Fruit fly (Drosophila melanogaster) Kc167 (cell line): ENCODE data around the gene Prp16.

Experiments
- Myc ChIP-seq: fragments of >200 bp; optimal IDR thresholded peaks from 2 replicates; lab custom pipeline; 2017; ENCODE audit warnings: missing external identifiers
- Sin3A ChIP-seq: fragments of >200 bp; optimal IDR thresholded peaks from 2 replicates; lab custom pipeline; 2018; ENCODE audit warnings: missing external identifiers
- h ChIP-seq: fragments of >200 bp; optimal IDR thresholded peaks from 3 replicates; lab custom pipeline; 2018; ENCODE audit warnings: missing external identifiers
- insv ChIP-seq: fragments of >200 bp; optimal IDR thresholded peaks from 3 replicates; lab custom pipeline; 2018; ENCODE audit warnings: missing external identifiers
- psq ChIP-seq: fragments of >200 bp; optimal IDR thresholded peaks from 2 replicates; lab custom pipeline; 2017; ENCODE audit warnings: missing external identifiers
- ttk ChIP-seq: sonication (Bioruptor generic); optimal IDR thresholded peaks from 2 replicates; lab custom pipeline; 2017; ENCODE audit warnings: missing external identifiers

Prp16 gene

DNA sequence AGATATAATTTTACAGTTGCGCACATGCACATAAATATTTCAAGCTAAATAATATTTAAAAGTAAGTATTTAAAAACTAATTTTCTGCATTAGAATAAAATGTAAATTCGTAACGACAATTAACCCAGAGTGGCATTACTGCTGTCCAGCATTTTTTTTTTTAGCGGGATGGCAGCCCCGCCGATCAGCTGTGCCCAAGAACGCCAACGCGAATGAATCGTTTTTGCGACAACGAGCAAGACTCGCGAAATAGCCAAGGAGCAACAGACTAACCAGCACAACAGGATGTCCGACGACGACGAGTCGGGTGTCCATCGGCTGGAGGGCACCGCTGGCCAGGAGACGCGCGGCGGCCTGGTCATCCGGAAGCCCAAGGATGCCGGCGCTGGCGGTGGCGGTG lies at the start of gene Prp16:
TSS of gene Prp16 (plus strand) at position 185 of the 400 bp plus-strand sequence.
- no peak for TF ChIP-seq ttk
- TF ChIP-seq Sin3A (lab: Kevin White, UChicago), result no peak
- TF ChIP-seq psq (lab: Kevin White, UChicago), result no peak
- no peak for TF ChIP-seq insv
- no peak for TF ChIP-seq Myc
- no peak for TF ChIP-seq h (lab: Kevin White, UChicago)

- TF ChIP-seq insv (no peak), h (lab: Kevin White, UChicago) (no peak), Sin3A (lab: Kevin White, UChicago) (no peak), Myc (no peak), ttk (no peak), psq (lab: Kevin White, UChicago) (no peak)
These were observed 49.3 kb upstream of the Prp16 start, which contains the start of gene CG12479 for dm6 chrX:14151906-14152305. CG12479 (minus strand) TSS chrX:14152006.

dm6 chrX:14153689-14154088 lies 47.5 kb upstream of the Prp16 start:
- TF ChIP-seq Sin3A (lab: Kevin White, UChicago) (no peak), psq (lab: Kevin White, UChicago) (no peak), h (lab: Kevin White, UChicago) (no peak), Myc (no peak), insv (no peak), ttk (no peak)

DNA sequence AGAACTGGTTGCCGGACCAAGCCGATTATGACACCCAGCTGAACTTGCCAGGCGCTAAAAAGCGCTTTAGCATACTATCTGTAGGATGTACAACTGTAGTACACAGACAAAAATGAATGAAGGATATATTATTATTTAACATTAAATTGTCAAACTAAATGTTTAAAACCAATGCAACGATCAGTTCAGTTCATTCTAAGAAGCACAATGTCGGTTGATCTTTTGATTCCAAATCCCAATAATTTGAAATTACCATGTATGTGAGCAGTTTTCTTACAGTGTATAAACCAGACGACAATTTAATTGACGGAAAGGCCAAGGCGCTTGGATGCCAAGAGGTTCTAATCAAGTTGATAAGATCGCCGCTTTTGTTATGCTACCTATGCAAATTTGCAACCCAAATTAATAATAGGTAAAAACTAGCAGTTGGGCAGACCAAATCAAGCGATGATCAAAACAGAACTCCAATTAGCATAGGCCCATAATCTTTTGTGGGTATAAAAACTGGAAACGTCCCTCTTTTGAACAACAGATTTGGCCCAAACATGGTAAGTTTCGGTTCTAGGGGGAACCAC lies 32.0 kb upstream of the Prp16 start, which contains the start of gene CG12480:
TSS of gene CG12480 (plus strand) at position 525 of the 575 bp plus-strand sequence.
- TF ChIP-seq Myc, result no peak
- no peak for TF ChIP-seq ttk
- no peak for TF ChIP-seq h (lab: Kevin White, UChicago)
- no peak for TF ChIP-seq insv
- TF ChIP-seq psq (lab: Kevin White, UChicago), result no peak

DNA sequence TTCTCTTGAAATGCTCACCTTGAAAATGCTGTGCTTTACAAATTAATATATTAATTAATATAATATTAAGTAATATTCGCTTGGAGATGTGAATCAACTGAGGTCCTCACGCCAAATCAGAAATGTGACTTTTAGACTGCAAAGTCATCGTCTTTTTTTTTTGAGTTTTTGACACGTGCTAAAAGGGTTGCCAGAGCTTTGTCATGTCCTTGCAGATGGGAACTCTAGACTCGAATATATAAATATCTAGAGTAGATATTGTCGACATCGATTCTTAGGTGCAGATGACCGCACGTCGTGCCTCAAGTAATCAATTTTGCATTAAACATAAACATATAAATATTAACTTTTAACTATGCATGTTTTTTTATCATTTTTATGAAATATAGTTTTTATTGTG lies 28.6 kb upstream of the Prp16 start, which contains the start of gene betaNACtes1:
TSS of gene betaNACtes1 (minus strand) at position 101 of the 400 bp plus-strand sequence.
- TF ChIP-seq insv (no peak), psq (lab: Kevin White, UChicago) (no peak), Myc (no peak), h (lab: Kevin White, UChicago) (no peak), ttk (no peak), Sin3A (lab: Kevin White, UChicago) (no peak)

DNA sequence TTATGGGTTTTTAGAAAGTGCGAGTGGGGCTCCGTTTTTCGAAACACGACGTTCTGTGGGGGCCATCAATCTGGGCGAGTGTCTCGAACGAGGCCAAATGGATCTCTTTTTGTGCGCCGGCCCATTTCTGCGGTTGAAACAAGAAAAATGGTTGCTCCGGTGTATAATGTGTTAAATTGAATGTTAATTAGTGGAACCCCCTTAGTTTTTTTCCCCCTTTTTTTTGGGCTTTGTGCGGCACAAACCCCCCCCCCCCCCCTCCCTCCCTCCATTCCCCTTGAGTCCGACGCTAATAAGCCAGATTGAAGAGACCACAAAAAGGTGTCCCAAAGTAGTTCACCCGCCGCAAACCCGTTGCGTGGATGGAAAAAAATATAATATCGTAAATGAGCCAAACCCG lies 27.5 kb upstream of the Prp16 start:
- no peak for TF ChIP-seq Sin3A (lab: Kevin White, UChicago)
- TF ChIP-seq Myc, result no peak
- TF ChIP-seq h (lab: Kevin White, UChicago), result no peak
- TF ChIP-seq ttk, result no peak
- TF ChIP-seq insv, result no peak

DNA sequence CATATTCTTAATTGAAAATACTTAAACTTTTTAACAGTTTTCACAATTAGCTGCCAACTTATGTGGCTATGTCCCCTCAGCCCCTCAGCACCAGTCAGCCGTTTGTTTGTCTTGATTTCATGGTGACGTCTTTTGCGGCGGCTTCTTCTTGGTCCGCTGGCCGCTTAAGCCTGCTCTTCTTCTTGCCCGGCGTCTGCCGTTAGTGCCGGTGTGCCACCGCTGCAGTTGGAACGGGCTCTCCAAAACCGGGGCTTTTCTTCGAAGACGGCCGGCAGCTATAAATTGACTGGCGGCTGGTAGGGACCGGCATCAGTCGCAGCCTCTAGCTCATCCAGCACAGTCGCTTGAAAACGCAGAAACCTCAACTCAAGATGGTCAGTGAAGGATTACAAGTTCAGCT lies 26.7 kb upstream of the Prp16 start, which contains the start of gene CG1368:
TSS of gene CG1368 (plus strand) at position 301 of the 400 bp plus-strand sequence.
- TF ChIP-seq insv (no peak), ttk (no peak), h (lab: Kevin White, UChicago) (no peak), psq (lab: Kevin White, UChicago) (no peak), Myc (no peak), Sin3A (lab: Kevin White, UChicago) (no peak)

DNA sequence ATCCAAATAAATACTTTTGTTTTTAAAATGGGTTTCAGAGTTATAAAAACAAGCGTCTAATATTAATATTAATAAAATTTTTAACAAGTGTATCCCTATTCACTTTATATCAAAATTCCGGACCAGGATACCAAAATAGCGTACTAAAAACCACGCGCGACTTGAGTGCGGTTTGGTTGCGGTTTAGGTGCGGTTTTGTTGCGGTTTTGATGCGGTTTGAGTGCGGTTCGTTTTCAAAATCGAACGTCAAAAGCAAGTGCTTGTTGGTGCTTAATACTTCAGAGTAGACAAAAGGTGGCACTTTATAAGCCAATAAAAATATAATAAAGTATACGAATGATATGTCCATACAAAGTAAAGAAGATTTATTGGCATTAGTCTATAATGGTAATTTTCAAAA lies 25.5 kb upstream of the Prp16 start:
- TF ChIP-seq Myc (no peak), h (lab: Kevin White, UChicago) (no peak), ttk (no peak), insv (no peak), psq (lab: Kevin White, UChicago) (no peak), Sin3A (lab: Kevin White, UChicago) (no peak)

DNA sequence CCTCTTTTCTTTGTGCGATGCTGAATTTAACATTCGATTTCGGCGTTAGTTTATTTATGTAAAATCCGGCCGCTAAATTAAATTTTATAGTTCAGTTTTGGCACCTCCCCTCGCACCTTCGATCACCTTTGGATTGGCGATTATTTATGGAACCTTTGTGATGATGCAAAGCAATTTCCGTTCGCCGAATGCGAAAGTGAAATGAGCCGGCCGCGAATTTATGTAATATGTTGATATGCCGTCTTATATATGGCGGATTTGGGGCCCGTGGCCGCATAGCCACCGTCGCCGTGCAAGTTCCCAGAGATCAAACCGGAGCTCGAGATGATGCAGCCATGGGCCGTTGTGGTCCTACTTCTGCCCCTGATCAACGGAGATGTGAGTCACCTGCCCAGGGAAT lies 24.5 kb upstream of the Prp16 start, which contains the start of gene CG11581:
TSS of gene CG11581 (plus strand) at position 301 of the 400 bp plus-strand sequence.
- TF ChIP-seq psq (lab: Kevin White, UChicago) (no peak), ttk (no peak), h (lab: Kevin White, UChicago) (no peak)

DNA sequence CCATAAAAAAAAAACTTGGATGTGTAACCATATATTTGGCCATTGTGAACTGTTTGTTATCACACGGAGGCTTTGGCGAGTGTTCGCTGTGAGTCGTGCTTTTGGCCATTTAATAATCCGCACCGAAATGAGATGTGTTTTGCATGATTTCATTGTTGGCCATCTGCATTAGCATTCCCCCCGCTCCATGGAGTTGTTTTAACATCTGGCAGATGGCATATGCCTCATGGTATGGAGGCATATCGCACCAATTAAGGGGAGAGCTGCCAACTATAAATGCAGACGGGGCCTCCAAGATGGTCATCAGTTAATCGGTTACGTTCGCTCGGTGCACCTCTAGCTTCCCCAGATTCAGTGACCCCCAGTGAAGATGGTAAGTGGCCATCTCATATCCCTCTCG lies 20.4 kb upstream of the Prp16 start, which contains the start of gene CG11584:
TSS of gene CG11584 (plus strand) at position 301 of the 400 bp plus-strand sequence.
- TF ChIP-seq h (lab: Kevin White, UChicago) (no peak), ttk (no peak), psq (lab: Kevin White, UChicago) (no peak), Myc (no peak), Sin3A (lab: Kevin White, UChicago) (no peak), insv (no peak)

DNA sequence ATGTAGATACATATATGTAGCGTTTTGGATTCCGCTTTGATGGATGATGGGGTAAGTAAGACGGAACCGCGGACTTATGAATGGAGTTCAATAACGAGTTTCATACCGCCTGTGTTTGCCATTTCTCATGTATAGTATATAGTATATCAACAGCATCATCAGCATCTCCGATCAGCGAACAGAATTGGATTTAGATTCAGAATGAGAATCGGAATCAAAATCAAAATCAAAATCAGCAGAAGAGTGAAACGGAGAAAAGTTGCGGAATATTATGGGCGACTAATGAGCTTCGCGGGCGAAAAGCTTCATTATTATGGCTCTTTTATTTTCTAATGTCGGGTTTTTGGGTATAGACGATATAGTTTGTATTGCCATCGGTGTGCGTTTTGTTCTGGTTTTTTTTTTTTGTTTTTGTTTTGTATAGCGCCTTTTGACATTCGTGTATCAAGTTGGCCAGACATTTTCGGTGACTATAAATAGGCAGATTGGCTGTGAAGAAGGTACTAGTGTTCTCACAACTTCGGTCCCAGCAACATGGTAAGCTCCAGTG lies 17.0 kb upstream of the Prp16 start, which contains the start of gene CG32603:
TSS of gene CG32603 (plus strand) at position 500 of the 550 bp plus-strand sequence.
- TF ChIP-seq Myc, result no peak
- TF ChIP-seq h (lab: Kevin White, UChicago), result no peak
- TF ChIP-seq psq (lab: Kevin White, UChicago), result no peak
- no peak for TF ChIP-seq insv
- no peak for TF ChIP-seq ttk
- TF ChIP-seq Sin3A (lab: Kevin White, UChicago), result no peak

dm6 chrX:14186953-14187352 lies 14.2 kb upstream of the Prp16 start, which contains the start of gene CG12481:
CG12481 (plus strand) TSS chrX:14187253.
- TF ChIP-seq insv (no peak), Sin3A (lab: Kevin White, UChicago) (no peak), psq (lab: Kevin White, UChicago) (no peak), h (lab: Kevin White, UChicago) (no peak), Myc (no peak), ttk (no peak)

DNA sequence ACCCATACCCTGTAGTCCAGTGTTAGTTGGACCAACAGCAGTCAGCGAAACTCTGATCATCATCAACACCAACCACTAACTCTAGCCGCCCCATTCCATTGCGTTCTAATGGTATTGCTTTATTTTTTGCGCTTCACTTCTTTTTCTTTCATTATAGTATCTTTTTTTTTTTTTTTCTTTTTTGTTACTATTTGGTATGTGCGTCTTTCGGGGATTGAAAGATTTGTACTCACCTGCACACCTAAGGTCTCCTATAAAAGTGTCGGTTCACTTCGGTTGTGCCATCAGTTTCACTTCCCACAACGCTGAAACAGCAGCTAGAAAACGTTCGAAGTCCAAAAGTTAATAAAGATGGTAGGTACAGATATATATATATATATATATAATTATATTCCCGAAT lies 11.9 kb upstream of the Prp16 start, which contains the start of gene CG11585:
TSS of gene CG11585 (plus strand) at position 301 of the 400 bp plus-strand sequence.
- no peak for TF ChIP-seq psq (lab: Kevin White, UChicago)
- TF ChIP-seq h (lab: Kevin White, UChicago), result no peak
- TF ChIP-seq ttk, result no peak
- no peak for TF ChIP-seq insv
